Worm (Caenorhabditis elegans) whole organism, L4 larva: ENCODE measurements around the gene far-8.

Source experiments
- D1046.2 ChIP-seq: fragments of 200-800 bp; sonication (Bioruptor generic); IDR thresholded peaks from 2 replicates; pipeline ENCODE4 v1.3.6; 2022; ENCODE audit warnings: missing genetic modification characterization, missing compliant biosample characterization
- F10B5.3 ChIP-seq: sonication (generic microtip); optimal IDR thresholded peaks from 2 replicates; lab custom pipeline; 2016; ENCODE audit warnings: mild to moderate bottlenecking, missing genetic modification characterization, missing compliant biosample characterization
- F26F4.8 ChIP-seq: fragments of 200-800 bp; sonication (Bioruptor generic); conservative IDR thresholded peaks from 2 replicates; pipeline ENCODE4 v1.3.6; 2022; ENCODE audit warnings: missing genetic modification characterization, missing compliant biosample characterization
- F37D6.2 ChIP-seq: sonication (generic microtip); optimal IDR thresholded peaks from 2 replicates; lab custom pipeline; 2016; ENCODE audit warnings: mild to moderate bottlenecking, missing genetic modification characterization, missing compliant biosample characterization
- F49E8.2 ChIP-seq: sonication (generic microtip); optimal IDR thresholded peaks from 2 replicates; lab custom pipeline; 2016; ENCODE audit warnings: missing compliant biosample characterization, mild to moderate bottlenecking, missing genetic modification characterization, borderline replicate concordance
- T20F7.1 ChIP-seq: fragments of 200-800 bp; sonication (Bioruptor generic); optimal IDR thresholded peaks from 2 replicates; lab custom pipeline; 2018; ENCODE audit warnings: mild to moderate bottlenecking, missing genetic modification characterization, missing compliant biosample characterization
- T26A8.4 ChIP-seq: fragments of 200-800 bp; sonication (Bioruptor generic); IDR thresholded peaks from 2 replicates; pipeline ENCODE4 v1.3.6; 2022; ENCODE audit warnings: missing genetic modification characterization, missing compliant biosample characterization
- Y105C5A.15 ChIP-seq: fragments of 200-800 bp; sonication (Bioruptor generic); IDR thresholded peaks from 2 replicates; pipeline ENCODE4 v1.3.6; 2022; ENCODE audit warnings: missing genetic modification characterization, missing compliant biosample characterization
- Y5F2A.4 ChIP-seq: fragments of 200-800 bp; sonication (Bioruptor generic); optimal IDR thresholded peaks from 2 replicates; lab custom pipeline; 2018; ENCODE audit warnings: mild to moderate bottlenecking, missing genetic modification characterization, missing compliant biosample characterization
- arid-1 ChIP-seq: fragments of 200-800 bp; sonication (Bioruptor generic); conservative IDR thresholded peaks from 2 replicates; pipeline ENCODE4 v1.3.6; 2022; ENCODE audit warnings: missing genetic modification reagents, missing genetic modification characterization, missing compliant biosample characterization
- ceh-20 ChIP-seq: fragments of 200-800 bp; sonication (Bioruptor generic); IDR thresholded peaks from 2 replicates; pipeline ENCODE4 v1.3.6; 2022; ENCODE audit warnings: missing genetic modification reagents, missing genetic modification characterization, missing compliant biosample characterization
- ceh-32 ChIP-seq: sonication (generic microtip); optimal IDR thresholded peaks from 2 replicates; lab custom pipeline; 2016; ENCODE audit warnings: mild to moderate bottlenecking, missing genetic modification characterization, missing compliant biosample characterization; ENCODE audit not compliant: poor library complexity
- ceh-44 ChIP-seq: fragments of 200-800 bp; sonication (Bioruptor generic); IDR thresholded peaks from 2 replicates; pipeline ENCODE4 v1.3.6; 2022; ENCODE audit warnings: missing genetic modification reagents, missing genetic modification characterization, missing compliant biosample characterization
- daf-12 ChIP-seq: fragments of 150-350 bp; optimal IDR thresholded peaks from 2 replicates; lab custom pipeline; 2014; ENCODE audit warnings: missing biosample characterization, missing genetic modification reagents, missing genetic modification characterization
- daf-19 ChIP-seq: fragments of 200-800 bp; sonication (Bioruptor generic); conservative IDR thresholded peaks from 2 replicates; pipeline ENCODE4 v1.3.6; 2022; ENCODE audit warnings: missing genetic modification characterization, missing compliant biosample characterization
- daf-8 ChIP-seq: fragments of 200-800 bp; sonication (Bioruptor generic); IDR thresholded peaks from 2 replicates; pipeline ENCODE4 v1.3.6; 2022; ENCODE audit warnings: missing genetic modification characterization, missing compliant biosample characterization
- dmd-6 ChIP-seq: fragments of 200-800 bp; sonication (Bioruptor generic); IDR thresholded peaks from 2 replicates; pipeline ENCODE4 v1.3.6; 2022; ENCODE audit warnings: missing genetic modification reagents, missing genetic modification characterization, missing compliant biosample characterization
- dmd-8 ChIP-seq: fragments of 200-800 bp; sonication (Bioruptor generic); IDR thresholded peaks from 2 replicates; pipeline ENCODE4 v1.3.6; 2022; ENCODE audit warnings: missing genetic modification characterization, missing compliant biosample characterization
- dmd-9 ChIP-seq: fragments of 200-800 bp; sonication (Bioruptor generic); IDR thresholded peaks from 2 replicates; pipeline ENCODE4 v1.3.6; 2022; ENCODE audit warnings: missing genetic modification reagents, missing genetic modification characterization, missing compliant biosample characterization
- dpl-1 ChIP-seq: fragments of 150-350 bp; optimal IDR thresholded peaks from 2 replicates; lab custom pipeline; 2014; ENCODE audit warnings: missing biosample characterization, missing genetic modification reagents, missing genetic modification characterization
- egl-27 ChIP-seq: sonication (generic microtip); optimal IDR thresholded peaks from 3 replicates; lab custom pipeline; 2017; ENCODE audit warnings: missing biosample characterization, missing genetic modification reagents, missing genetic modification characterization
- fkh-10 ChIP-seq: fragments of 150-350 bp; optimal IDR thresholded peaks from 2 replicates; lab custom pipeline; 2014; ENCODE audit warnings: missing biosample characterization, missing genetic modification reagents, missing genetic modification characterization
- fos-1 ChIP-seq: fragments of 150-350 bp; optimal IDR thresholded peaks from 2 replicates; lab custom pipeline; 2014; ENCODE audit warnings: missing biosample characterization, missing genetic modification characterization
- hlh-11 ChIP-seq: fragments of 200-800 bp; sonication (Bioruptor generic); optimal IDR thresholded peaks from 2 replicates; lab custom pipeline; 2018; ENCODE audit warnings: mild to moderate bottlenecking, missing genetic modification characterization, missing compliant biosample characterization
- hlh-30 ChIP-seq: sonication (generic microtip); optimal IDR thresholded peaks from 2 replicates; lab custom pipeline; 2017; ENCODE audit warnings: antibody characterized with exemption, mild to moderate bottlenecking, missing genetic modification characterization, missing compliant biosample characterization; ENCODE audit not compliant: insufficient read depth
- hmg-1.1 ChIP-seq: fragments of 200-800 bp; sonication (Bioruptor generic); IDR thresholded peaks from 2 replicates; pipeline ENCODE4 v1.3.6; 2022; ENCODE audit warnings: missing genetic modification reagents, missing genetic modification characterization, missing compliant biosample characterization
- lin-1 ChIP-seq: fragments of 200-800 bp; sonication (Bioruptor generic); IDR thresholded peaks from 2 replicates; pipeline ENCODE4 v1.3.6; 2022; ENCODE audit warnings: missing genetic modification reagents, missing genetic modification characterization, missing compliant biosample characterization
- lin-15B ChIP-seq: fragments of 150-350 bp; sonication (generic microtip); optimal IDR thresholded peaks from 3 replicates; lab custom pipeline; 2014; ENCODE audit warnings: missing biosample characterization, missing genetic modification characterization
- lin-39 ChIP-seq: fragments of 150-350 bp; optimal IDR thresholded peaks from 2 replicates; lab custom pipeline; 2014; ENCODE audit warnings: missing biosample characterization, missing genetic modification reagents, missing genetic modification characterization
- lsy-2 ChIP-seq, 2 experiments: fragments of 150-350 bp in 1 of 2; sonication (generic microtip) in 1 of 2; optimal IDR thresholded peaks; 2 replicates each; lab custom pipeline; 2014 to 2017; ENCODE audit warnings: missing biosample characterization in 2 of 2, missing genetic modification characterization in 2 of 2
- mep-1 ChIP-seq: fragments of 150-350 bp; sonication (generic microtip); optimal IDR thresholded peaks from 3 replicates; lab custom pipeline; 2014; ENCODE audit warnings: missing biosample characterization, missing genetic modification characterization
- mxl-3 ChIP-seq: fragments of 200-800 bp; sonication (Bioruptor generic); optimal IDR thresholded peaks from 2 replicates; lab custom pipeline; 2018; ENCODE audit warnings: mild to moderate bottlenecking, missing genetic modification characterization, missing compliant biosample characterization
- nhr-10 ChIP-seq: fragments of 150-350 bp; optimal IDR thresholded peaks from 2 replicates; lab custom pipeline; 2014; ENCODE audit warnings: missing biosample characterization, missing genetic modification characterization
- nhr-102 ChIP-seq: sonication (generic microtip); optimal IDR thresholded peaks from 2 replicates; lab custom pipeline; 2016; ENCODE audit warnings: mild to moderate bottlenecking, missing genetic modification characterization, moderate library complexity, missing compliant biosample characterization
- nhr-111 ChIP-seq: fragments of 200-800 bp; sonication (Bioruptor generic); optimal IDR thresholded peaks from 2 replicates; lab custom pipeline; 2018; ENCODE audit warnings: mild to moderate bottlenecking, missing genetic modification characterization, missing compliant biosample characterization
- nhr-237 ChIP-seq: sonication (generic microtip); optimal IDR thresholded peaks from 2 replicates; lab custom pipeline; 2017; ENCODE audit warnings: missing biosample characterization, missing genetic modification characterization
- nhr-28 ChIP-seq: fragments of 150-350 bp; optimal IDR thresholded peaks from 2 replicates; lab custom pipeline; 2014; ENCODE audit warnings: missing biosample characterization, missing genetic modification characterization
- nhr-41 ChIP-seq: fragments of 200-800 bp; sonication (Bioruptor generic); IDR thresholded peaks from 2 replicates; pipeline ENCODE4 v1.3.6; 2022; ENCODE audit warnings: missing genetic modification reagents, missing genetic modification characterization, missing compliant biosample characterization
- nhr-42 ChIP-seq: fragments of 200-800 bp; sonication (Bioruptor generic); IDR thresholded peaks from 2 replicates; pipeline ENCODE4 v1.3.6; 2022; ENCODE audit warnings: missing genetic modification characterization, missing compliant biosample characterization
- nhr-6 ChIP-seq: fragments of 150-350 bp; optimal IDR thresholded peaks from 2 replicates; lab custom pipeline; 2014; ENCODE audit warnings: missing biosample characterization, missing genetic modification characterization
- nhr-77 ChIP-seq: fragments of 150-350 bp; optimal IDR thresholded peaks from 2 replicates; lab custom pipeline; 2014; ENCODE audit warnings: missing biosample characterization, missing genetic modification characterization
- rbr-2 ChIP-seq: sonication (generic microtip); optimal IDR thresholded peaks from 2 replicates; lab custom pipeline; 2016; ENCODE audit warnings: missing genotype, missing genetic modification characterization, missing compliant biosample characterization
- set-16 ChIP-seq: fragments of 200-800 bp; sonication (Bioruptor generic); IDR thresholded peaks from 2 replicates; pipeline ENCODE4 v1.3.6; 2022; ENCODE audit warnings: missing genetic modification reagents, missing genetic modification characterization, missing compliant biosample characterization
- skn-1 ChIP-seq: fragments of 150-350 bp; optimal IDR thresholded peaks from 2 replicates; lab custom pipeline; 2014; ENCODE audit warnings: missing biosample characterization, missing genetic modification characterization
- snpc-4 ChIP-seq: fragments of 150-350 bp; optimal IDR thresholded peaks from 2 replicates; lab custom pipeline; 2014; ENCODE audit warnings: missing biosample characterization, missing genetic modification characterization
- spr-1 ChIP-seq: sonication (generic microtip); optimal IDR thresholded peaks from 2 replicates; lab custom pipeline; 2016; ENCODE audit warnings: mild to moderate bottlenecking, missing genetic modification characterization, missing compliant biosample characterization
- tra-1 ChIP-seq: fragments of 200-800 bp; sonication (Bioruptor generic); IDR thresholded peaks from 2 replicates; pipeline ENCODE4 v1.3.6; 2022; ENCODE audit warnings: missing genetic modification reagents, missing genetic modification characterization, missing compliant biosample characterization
- unc-39 ChIP-seq: sonication (generic microtip); optimal IDR thresholded peaks from 2 replicates; lab custom pipeline; 2017; ENCODE audit warnings: missing biosample characterization, missing genetic modification characterization
- vab-7 ChIP-seq: fragments of 200-800 bp; sonication (Bioruptor generic); IDR thresholded peaks from 2 replicates; pipeline ENCODE4 v1.3.6; 2022; ENCODE audit warnings: missing genetic modification reagents, missing genetic modification characterization, missing compliant biosample characterization
- zag-1 ChIP-seq: fragments of 150-350 bp; optimal IDR thresholded peaks from 2 replicates; lab custom pipeline; 2014; ENCODE audit warnings: missing biosample characterization, missing genetic modification characterization
- zfp-2 ChIP-seq: sonication (generic microtip); optimal IDR thresholded peaks from 2 replicates; lab custom pipeline; 2016; ENCODE audit warnings: mild to moderate bottlenecking, missing genetic modification characterization, missing compliant biosample characterization
- zip-11 ChIP-seq: fragments of 200-800 bp; sonication (Bioruptor generic); IDR thresholded peaks from 2 replicates; pipeline ENCODE4 v1.3.6; 2022; ENCODE audit warnings: missing genetic modification characterization, missing compliant biosample characterization
- ztf-11 ChIP-seq: fragments of 150-350 bp; optimal IDR thresholded peaks from 2 replicates; lab custom pipeline; 2014; ENCODE audit warnings: missing biosample characterization, missing genetic modification characterization
- ztf-7 ChIP-seq: fragments of 150-350 bp; optimal IDR thresholded peaks from 2 replicates; lab custom pipeline; 2014; ENCODE audit warnings: missing biosample characterization, missing genetic modification characterization

far-8 gene

DNA sequence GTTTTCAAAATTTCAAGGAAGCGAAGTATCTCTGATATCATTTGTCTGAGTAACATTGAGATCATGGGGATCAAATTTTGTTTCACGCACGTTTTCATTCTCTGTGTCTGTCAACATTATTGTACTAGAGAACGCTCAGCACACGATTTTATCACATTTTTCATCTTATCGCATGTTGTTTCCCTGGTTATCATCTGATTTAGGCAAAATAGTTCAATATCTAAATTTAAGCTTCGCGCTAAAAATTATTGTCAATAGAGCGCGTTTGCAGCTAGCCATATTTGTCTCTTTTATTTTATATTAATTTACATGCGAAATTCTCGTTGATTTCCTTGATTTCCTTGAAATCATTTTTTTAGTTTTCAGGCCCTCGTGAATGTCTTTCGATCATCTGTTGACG is 2.8 kb downstream of the far-8 start, which contains the start of gene K02F3.2 (continued):
- no peak for TF ChIP-seq ceh-20
- no peak for TF ChIP-seq fkh-10 (GFP tag; lab: Kevin White, UChicago)
- no peak for TF ChIP-seq nhr-42
- TF ChIP-seq skn-1 (tag; lab: Kevin White, UChicago) = no peak
- no peak for TF ChIP-seq zip-11 (GFP tag; lab: Robert Waterston, UW)
- TF ChIP-seq D1046.2 = no peak
- no peak for TF ChIP-seq F37D6.2 (tag; lab: Kevin White, UChicago)
- no peak for TF ChIP-seq unc-39 (tag; lab: Kevin White, UChicago)
- TF ChIP-seq egl-27 = no peak
- no peak for TF ChIP-seq lin-15B (tag; lab: Kevin White, UChicago)
- TF ChIP-seq rbr-2 (tag; lab: Kevin White, UChicago) = peak; percentile 25
- TF ChIP-seq mxl-3 = peak; percentile 57
- TF ChIP-seq nhr-77 (tag; lab: Kevin White, UChicago) = peak; percentile 84
- no peak for TF ChIP-seq set-16 (GFP tag; lab: Robert Waterston, UW)
- no peak for TF ChIP-seq zfp-2 (tag; lab: Kevin White, UChicago)
- no peak for TF ChIP-seq nhr-237 (tag; lab: Kevin White, UChicago)
- no peak for TF ChIP-seq lin-1
- TF ChIP-seq dmd-8 = no peak
- TF ChIP-seq daf-19 = no peak
- peak; percentile 86 for TF ChIP-seq dpl-1
- TF ChIP-seq F26F4.8 (GFP tag; lab: Robert Waterston, UW) = no peak
- TF ChIP-seq daf-8 (GFP tag; lab: Robert Waterston, UW) = no peak
- no peak for TF ChIP-seq nhr-10 (tag; lab: Kevin White, UChicago)
- TF ChIP-seq zag-1 (tag; lab: Kevin White, UChicago) = no peak
- peak; percentile 91 for TF ChIP-seq nhr-28 (tag; lab: Kevin White, UChicago)
- no peak for TF ChIP-seq nhr-41 (GFP tag; lab: Robert Waterston, UW)
- no peak for TF ChIP-seq tra-1 (GFP tag; lab: Robert Waterston, UW)
- no peak for TF ChIP-seq nhr-111 (GFP tag; lab: Kevin White, UChicago)
- no peak for TF ChIP-seq F10B5.3 (tag; lab: Kevin White, UChicago)
- TF ChIP-seq hlh-30 (tag; lab: Kevin White, UChicago) = peak; percentile 91
- TF ChIP-seq Y105C5A.15 = no peak
- peak; percentile 72 for TF ChIP-seq dmd-6
- TF ChIP-seq fos-1 (tag; lab: Kevin White, UChicago) = no peak
- no peak for TF ChIP-seq snpc-4 (tag; lab: Kevin White, UChicago)
- no peak for TF ChIP-seq ceh-44 (GFP tag; lab: Robert Waterston, UW)
- TF ChIP-seq lin-39 = no peak
- TF ChIP-seq hmg-1.1 (GFP tag; lab: Robert Waterston, UW) = no peak
- no peak for TF ChIP-seq ceh-32
- TF ChIP-seq hlh-11 (tag; lab: Kevin White, UChicago) = peak; percentile 82
- no peak for TF ChIP-seq vab-7 (GFP tag; lab: Robert Waterston, UW)
- TF ChIP-seq nhr-6 (tag; lab: Kevin White, UChicago) = no peak
- TF ChIP-seq lsy-2 (tag; optimal IDR thresholded peaks at IDR 0.05; lab: Kevin White, UChicago) = peak; percentile 24 to 77
- TF ChIP-seq spr-1 = no peak
- no peak for TF ChIP-seq arid-1 (GFP tag; lab: Robert Waterston, UW)
- no peak for TF ChIP-seq daf-12 (tag; lab: Kevin White, UChicago)
- TF ChIP-seq dmd-9 (GFP tag; lab: Robert Waterston, UW) = no peak
- no peak for TF ChIP-seq ztf-11 (tag; lab: Kevin White, UChicago)
- peak; percentile 42 for TF ChIP-seq nhr-102 (tag; lab: Kevin White, UChicago)
- peak; percentile 58 for TF ChIP-seq T20F7.1 (GFP tag; lab: Kevin White, UChicago)
- TF ChIP-seq F49E8.2 (tag; lab: Kevin White, UChicago) = no peak
- TF ChIP-seq Y5F2A.4 (GFP tag; lab: Kevin White, UChicago) = no peak
- TF ChIP-seq mep-1 (tag; lab: Kevin White, UChicago) = peak; percentile 56
- peak; percentile 29 for TF ChIP-seq ztf-7 (tag; lab: Kevin White, UChicago)
- no peak for TF ChIP-seq T26A8.4 (GFP tag; lab: Robert Waterston, UW)
